Fruit fly (Drosophila melanogaster): ENCODE data around the gene Men-b.

Men-b gene

dm6 chr3R:27129580-27130385, 21.7 kb upstream of the Men-b start (continued):
- no peak for TF ChIP-seq CG1602 (GFP tag; optimal IDR thresholded peaks at IDR 0.05)
- TF ChIP-seq gro (GFP tag; optimal IDR thresholded peaks at IDR 0.05) = no peak
- TF ChIP-seq BEAF-32 (GFP tag; optimal IDR thresholded peaks at IDR 0.05) = no peak
- TF ChIP-seq CG12155 (GFP tag; optimal IDR thresholded peaks at IDR 0.05) = no peak
- TF ChIP-seq CG17361 (GFP tag; IDR thresholded peaks at IDR 0.05) = no peak
- no peak for TF ChIP-seq CG12071 (GFP tag; optimal IDR thresholded peaks at IDR 0.05)
- TF ChIP-seq CG17568 (GFP tag; optimal IDR thresholded peaks at IDR 0.05) = no peak
- TF ChIP-seq btn (GFP tag; optimal IDR thresholded peaks at IDR 0.05) = no peak
- TF ChIP-seq gce (GFP tag; IDR thresholded peaks at IDR 0.05) = no peak
- TF ChIP-seq Scr (GFP tag; IDR thresholded peaks at IDR 0.05; ENCODE audit: partially characterized antibody) = no peak
- TF ChIP-seq CG9932 (GFP tag; IDR thresholded peaks at IDR 0.05) = peak; percentile 68
- no peak for TF ChIP-seq CG7987 (GFP tag; optimal IDR thresholded peaks at IDR 0.05)
- TF ChIP-seq lilli (GFP tag; optimal IDR thresholded peaks at IDR 0.05) = peak; percentile 36
- TF ChIP-seq D19B (GFP tag; optimal IDR thresholded peaks at IDR 0.05) = peak; percentile 90
- no peak for TF ChIP-seq ash1 (GFP tag; optimal IDR thresholded peaks at IDR 0.05)
- TF ChIP-seq grau (tag; optimal IDR thresholded peaks at IDR 0.05) = peak; percentile 50
- no peak for TF ChIP-seq CG11723 (GFP tag; optimal IDR thresholded peaks at IDR 0.05)
- peak; percentile 16; the same call in 1 of the 2 replicates for TF ChIP-seq CG9215 (GFP tag; IDR thresholded peaks at IDR 0.05)
- TF ChIP-seq CG10959 (GFP tag; IDR thresholded peaks at IDR 0.05) = no peak
- no peak for TF ChIP-seq knrl (GFP tag; IDR thresholded peaks at IDR 0.05; ENCODE audit: partially characterized antibody)
- TF ChIP-seq CG12391 (tag; optimal IDR thresholded peaks at IDR 0.05) = no peak
- no peak for TF ChIP-seq CG9817 (tag; optimal IDR thresholded peaks at IDR 0.05)
- no peak for TF ChIP-seq Usf (GFP tag; optimal IDR thresholded peaks at IDR 0.05)
- no peak for TF ChIP-seq CG10366 (GFP tag; IDR thresholded peaks at IDR 0.05)
- no peak for TF ChIP-seq CG3838 (GFP tag; optimal IDR thresholded peaks at IDR 0.05)
- no peak for TF ChIP-seq hkb (optimal IDR thresholded peaks at IDR 0.05)
- peak; percentile 39; the same call in 1 of the 2 replicates for TF ChIP-seq hkb (GFP tag; IDR thresholded peaks at IDR 0.05)
- TF ChIP-seq pum (GFP tag; optimal IDR thresholded peaks at IDR 0.05) = no peak

- TF ChIP-seq CG6175 (GFP tag; IDR thresholded peaks at IDR 0.05) = no peak
- peak; percentile 77 for TF ChIP-seq crol (GFP tag; IDR thresholded peaks at IDR 0.05)
- TF ChIP-seq CG33213 (GFP tag; optimal IDR thresholded peaks at IDR 0.05) = no peak
- TF ChIP-seq bbx (GFP tag; IDR thresholded peaks at IDR 0.05; ENCODE audit: partially characterized antibody) = no peak
- no peak for TF ChIP-seq CG12391 (tag; optimal IDR thresholded peaks at IDR 0.05)
- peak; percentile 45 for TF ChIP-seq Med (GFP tag)
- no peak for TF ChIP-seq CG8281 (tag; optimal IDR thresholded peaks at IDR 0.05)
- TF ChIP-seq Elba2 (GFP tag; optimal IDR thresholded peaks at IDR 0.05) = no peak
- TF ChIP-seq onecut (GFP tag; IDR thresholded peaks at IDR 0.05) = no peak
- no peak for TF ChIP-seq croc (GFP tag; conservative IDR thresholded peaks at IDR 0.05)
- peak; percentile 4 for TF ChIP-seq B-H2 (GFP tag; optimal IDR thresholded peaks at IDR 0.05)
- no peak for TF ChIP-seq CG11504 (tag; optimal IDR thresholded peaks at IDR 0.05)
- TF ChIP-seq CG16815 (GFP tag; optimal IDR thresholded peaks at IDR 0.05) = no peak
- peak; percentile 65 for TF ChIP-seq CG12769 (tag; optimal IDR thresholded peaks at IDR 0.05)
- no peak for TF ChIP-seq CG30403 (GFP tag; optimal IDR thresholded peaks at IDR 0.05)
- TF ChIP-seq Bgb (GFP tag; IDR thresholded peaks at IDR 0.05; ENCODE audit: partially characterized antibody) = no peak
- no peak for TF ChIP-seq CG3407 (GFP tag; optimal IDR thresholded peaks at IDR 0.05)
- TF ChIP-seq E2f2 (GFP tag; IDR thresholded peaks at IDR 0.05) = no peak
- TF ChIP-seq CG8290 (GFP tag; optimal IDR thresholded peaks at IDR 0.05) = no peak
- peak in 1 of 2 experiments; percentile 22 for TF ChIP-seq CG8290 (tag; optimal IDR thresholded peaks at IDR 0.05)
- no peak for TF ChIP-seq ap (GFP tag; IDR thresholded peaks at IDR 0.05)
- TF ChIP-seq NFAT (GFP tag; IDR thresholded peaks at IDR 0.05) = peak; percentile 38; the same call in 1 of the 2 replicates
- TF ChIP-seq CG17568 (GFP tag; optimal IDR thresholded peaks at IDR 0.05) = no peak
- peak; percentile 81 for TF ChIP-seq sd (tag; optimal IDR thresholded peaks at IDR 0.05)
Observed at dm6 chr3R:27130551-27131161, 20.8 kb upstream of the Men-b start.

Data from whole organism, embryonic.